Worm (Caenorhabditis elegans) whole organism, L1 larva: ENCODE measurements around the gene F36H12.3.
"Not testable (repeated sequence)": the region's sequence is repeated elsewhere in the genome, so short reads cannot be mapped to it uniquely, and the experiment has no call there.

ENCODE experiments used
- ceh-82 ChIP-seq, 3 experiments: fragments of 150-350 bp in 1 of 3; sonication (generic microtip) in 2 of 3; optimal IDR thresholded peaks; 2 replicates each; lab custom pipeline; 2014 to 2017; ENCODE audit warnings: missing biosample characterization in 3 of 3, missing genetic modification characterization in 3 of 3
- ces-1 ChIP-seq: fragments of 150-350 bp; optimal IDR thresholded peaks from 2 replicates; lab custom pipeline; 2014; ENCODE audit warnings: missing biosample characterization, missing genetic modification reagents, missing genetic modification characterization
- fos-1 ChIP-seq: fragments of 150-350 bp; optimal IDR thresholded peaks from 2 replicates; lab custom pipeline; 2014; ENCODE audit warnings: missing biosample characterization, missing genetic modification characterization
- mep-1 ChIP-seq: fragments of 150-350 bp; optimal IDR thresholded peaks from 2 replicates; lab custom pipeline; 2014; ENCODE audit warnings: missing biosample characterization, missing genetic modification characterization
- nhr-237 ChIP-seq: fragments of 150-350 bp; optimal IDR thresholded peaks from 2 replicates; lab custom pipeline; 2014; ENCODE audit warnings: missing biosample characterization, missing genetic modification characterization
- rnt-1 ChIP-seq: sonication (generic microtip); optimal IDR thresholded peaks from 2 replicates; lab custom pipeline; 2016; ENCODE audit warnings: mild to moderate bottlenecking, missing genetic modification characterization, moderate library complexity, missing compliant biosample characterization
- ztf-4 ChIP-seq: fragments of 150-350 bp; optimal IDR thresholded peaks from 2 replicates; lab custom pipeline; 2014; ENCODE audit warnings: missing biosample characterization, missing genetic modification characterization

- not testable (repeated sequence) for TF ChIP-seq nhr-237 (tag; lab: Kevin White, UChicago); ces-1; fos-1; ceh-82 (tag; optimal IDR thresholded peaks at IDR 0.05; lab: Kevin White, UChicago); mep-1 (tag; lab: Kevin White, UChicago); rnt-1; ztf-4
These were observed 40.4 kb downstream of the F36H12.3 start, which contains the start of the genes msp-59 and ZK354.2 for ce11 chrIV:5313011-5313410.
